Worm (Caenorhabditis elegans) whole organism, L4/young adult: ENCODE results near the gene tdp-1.

Experiments
- W03F9.2 ChIP-seq: fragments of 150-350 bp; optimal IDR thresholded peaks from 2 replicates; lab custom pipeline; 2014; ENCODE audit warnings: missing biosample characterization, missing genetic modification characterization
- dao-5 ChIP-seq: sonication (generic microtip); optimal IDR thresholded peaks from 2 replicates; lab custom pipeline; 2016; ENCODE audit warnings: missing genotype, missing genetic modification characterization, moderate library complexity, missing compliant biosample characterization
- him-1 ChIP-seq: sonication (generic microtip); optimal IDR thresholded peaks from 2 replicates; lab custom pipeline; 2016; ENCODE audit warnings: missing genotype, missing genetic modification reagents, missing genetic modification characterization, missing compliant biosample characterization

tdp-1 gene

DNA sequence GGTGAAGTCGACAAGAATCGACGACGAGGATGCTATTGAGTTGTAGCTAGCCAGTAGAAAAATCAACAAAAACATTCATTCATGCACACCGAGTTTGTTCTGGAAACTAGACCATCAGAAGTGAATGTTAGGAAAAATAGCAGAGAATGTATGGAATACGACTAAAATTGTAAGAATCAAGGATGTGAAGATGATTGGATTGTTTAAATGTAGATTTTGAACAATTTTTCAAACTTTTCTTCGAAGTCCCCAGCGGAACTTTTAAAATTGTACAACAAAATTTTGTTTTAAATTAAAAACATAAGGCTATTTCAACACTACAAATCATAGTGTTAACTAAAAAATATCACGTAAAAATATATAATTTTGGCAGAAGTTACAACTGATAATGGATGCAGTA lies 14.9 kb upstream of the tdp-1 start, which contains the start of gene C18E9.7:
TSS of gene C18E9.7 (minus strand) at position 101 of the 400 bp plus-strand sequence.
- TF ChIP-seq dao-5 (tag; lab: Kevin White, UChicago): no peak
- no peak for TF ChIP-seq W03F9.2 (tag; lab: Kevin White, UChicago)
- no peak for TF ChIP-seq him-1 (tag; lab: Kevin White, UChicago)

DNA sequence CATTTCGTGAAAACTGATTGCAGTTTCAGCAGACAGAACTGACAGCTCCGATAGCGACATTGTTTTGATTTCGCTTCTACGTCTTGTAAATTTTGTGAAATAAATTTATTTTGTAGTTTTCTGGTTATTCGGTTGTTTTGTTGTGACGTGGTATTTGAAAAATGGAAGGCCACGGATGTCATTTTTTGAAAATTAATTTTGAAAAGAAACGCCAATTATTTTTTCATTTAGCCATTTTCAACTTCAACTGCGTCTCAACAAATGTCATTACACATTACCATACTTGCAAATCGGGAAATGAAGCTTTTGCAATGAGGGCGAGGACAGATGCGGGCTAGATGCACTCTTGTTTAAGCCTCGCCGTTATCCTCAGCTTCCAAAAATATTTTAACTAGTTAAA lies 9.7 kb upstream of the tdp-1 start, which contains the start of gene C18E9.8:
TSS of gene C18E9.8 (minus strand) at position 101 of the 400 bp plus-strand sequence.
- TF ChIP-seq dao-5 (tag; lab: Kevin White, UChicago) (no peak), W03F9.2 (tag; lab: Kevin White, UChicago) (no peak), him-1 (tag; lab: Kevin White, UChicago) (no peak)

DNA sequence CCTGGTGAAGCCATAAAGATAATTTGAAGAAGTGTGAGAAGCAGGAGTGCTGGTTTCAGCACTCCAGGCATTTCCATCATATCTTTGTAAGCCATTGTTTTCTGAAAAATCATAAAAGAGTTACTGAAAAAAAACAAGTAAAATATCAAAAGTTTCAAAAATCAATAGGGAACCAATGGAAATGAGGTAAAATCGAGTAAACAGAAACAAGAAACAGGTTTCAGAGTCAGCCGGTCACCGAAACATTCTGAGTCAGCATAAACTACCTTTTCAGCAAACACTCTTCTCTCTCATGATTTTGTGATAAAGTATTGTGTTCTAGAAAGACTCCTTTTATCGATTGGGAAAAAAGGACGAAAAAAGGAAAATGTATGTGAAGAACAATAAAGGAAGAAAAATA lies 8.2 kb upstream of the tdp-1 start, which contains the start of gene C18E9.9:
TSS of gene C18E9.9 (minus strand) at position 101 of the 400 bp plus-strand sequence.
- TF ChIP-seq him-1 (tag; lab: Kevin White, UChicago): no peak
- TF ChIP-seq dao-5 (tag; lab: Kevin White, UChicago): no peak
- no peak for TF ChIP-seq W03F9.2 (tag; lab: Kevin White, UChicago)

DNA sequence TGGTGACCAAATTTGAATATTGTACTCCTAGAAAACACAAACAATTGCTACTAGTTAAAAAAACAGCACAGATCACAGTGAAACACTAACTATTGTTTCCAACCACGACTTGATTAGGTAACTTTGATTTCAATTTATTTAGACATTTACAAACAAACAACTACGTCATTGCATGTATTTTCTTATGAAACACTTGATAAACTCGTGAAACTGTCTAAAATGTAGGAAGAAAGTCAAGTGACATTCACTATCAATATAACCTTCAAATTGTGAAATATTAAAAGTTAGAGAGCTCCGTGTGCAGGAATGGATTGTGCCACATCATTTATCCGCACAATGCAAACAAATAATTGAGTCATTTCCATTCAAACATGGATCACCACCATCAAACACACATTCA lies 7.4 kb upstream of the tdp-1 start:
- no peak for TF ChIP-seq W03F9.2 (tag; lab: Kevin White, UChicago)
- no peak for TF ChIP-seq dao-5 (tag; lab: Kevin White, UChicago)
- no peak for TF ChIP-seq him-1 (tag; lab: Kevin White, UChicago)

DNA sequence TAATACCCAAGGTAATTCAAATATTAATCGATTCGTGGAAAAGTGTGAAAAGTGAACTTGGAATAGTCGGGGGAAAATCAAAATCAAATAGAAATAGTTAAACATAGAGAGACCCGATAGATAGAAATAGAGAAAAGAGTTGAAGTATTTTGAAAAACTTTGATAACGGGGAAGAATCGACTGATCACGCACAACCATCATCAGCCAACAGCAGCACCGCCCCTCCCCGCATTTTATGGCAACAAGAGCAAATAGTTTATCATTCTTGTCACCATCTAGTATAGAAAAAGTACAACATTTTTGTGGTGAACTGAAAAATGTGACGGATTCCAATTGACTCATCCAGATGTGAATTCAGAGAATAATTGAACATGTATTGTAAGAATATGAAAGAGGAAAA lies 6.0 kb upstream of the tdp-1 start:
- TF ChIP-seq dao-5 (tag; lab: Kevin White, UChicago) (no peak), him-1 (tag; lab: Kevin White, UChicago) (no peak), W03F9.2 (tag; lab: Kevin White, UChicago) (no peak)

DNA sequence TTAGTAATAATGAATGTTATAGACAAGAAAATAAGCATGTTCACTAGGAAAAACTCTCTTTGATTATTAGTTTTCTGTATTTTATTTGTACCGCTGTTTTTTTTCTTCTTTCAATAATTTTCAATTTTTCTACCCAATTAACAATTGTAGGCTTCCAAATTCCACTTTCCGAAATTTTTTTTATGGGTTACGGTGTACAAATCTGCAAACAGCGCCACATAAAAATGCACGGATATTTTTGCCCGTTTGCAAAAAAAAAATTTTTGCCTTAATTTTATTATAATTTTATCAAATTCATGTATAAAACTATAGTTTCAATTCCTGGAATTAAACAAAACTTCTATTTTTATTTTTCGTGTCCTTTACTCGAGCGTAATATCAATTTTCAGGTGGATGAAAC lies 4.8 kb upstream of the tdp-1 start, which contains the start of gene ooc-5:
TSS of gene ooc-5 (plus strand) at position 381 of the 400 bp plus-strand sequence.
- no peak for TF ChIP-seq him-1 (tag; lab: Kevin White, UChicago)
- no peak for TF ChIP-seq dao-5 (tag; lab: Kevin White, UChicago)

DNA sequence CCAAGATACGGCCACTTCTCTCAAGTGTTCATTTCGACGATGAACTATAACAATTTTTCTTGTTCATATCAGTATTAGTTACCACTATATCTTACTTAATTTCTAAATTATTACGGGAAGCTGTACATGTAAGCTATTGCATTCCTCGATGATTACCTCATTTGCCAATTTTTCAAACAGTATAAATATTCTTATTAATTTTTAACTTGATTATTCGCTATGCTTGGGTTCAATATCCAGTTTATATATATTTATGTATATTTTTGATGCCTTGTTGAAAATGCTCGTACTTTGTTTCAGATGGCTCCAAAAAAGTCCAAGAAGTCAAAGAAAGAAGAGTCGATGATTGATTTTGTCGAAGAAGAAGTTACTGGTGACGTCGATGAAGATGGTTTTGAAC lies 3.3 kb upstream of the tdp-1 start, which contains the start of gene F44G4.1:
TSS of gene F44G4.1 (plus strand) at position 301 of the 400 bp plus-strand sequence.
- TF ChIP-seq W03F9.2 (tag; lab: Kevin White, UChicago): no peak
- no peak for TF ChIP-seq dao-5 (tag; lab: Kevin White, UChicago)
- no peak for TF ChIP-seq him-1 (tag; lab: Kevin White, UChicago)

DNA sequence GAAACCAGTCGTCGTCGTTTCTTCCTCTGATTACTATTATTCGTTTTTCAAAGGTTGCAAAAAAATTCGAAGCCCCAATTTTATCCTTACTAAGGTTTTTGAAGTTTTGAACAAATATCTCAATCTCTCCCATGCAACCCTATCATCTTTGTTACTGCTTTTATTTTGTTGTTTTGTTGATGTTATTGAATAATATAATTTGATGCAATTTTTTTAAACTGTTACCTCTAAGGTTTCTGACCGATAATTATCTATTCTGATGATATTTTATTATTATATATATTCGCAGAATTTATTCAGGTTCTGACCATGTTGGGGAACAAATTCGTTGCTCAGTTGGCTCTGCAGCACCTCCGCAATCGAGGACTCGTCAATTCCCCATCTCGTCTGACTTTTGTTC lies 1.6 kb upstream of the tdp-1 start, which contains the start of gene ndub-2:
TSS of gene ndub-2 (plus strand) at position 301 of the 400 bp plus-strand sequence.
- TF ChIP-seq him-1 (tag; lab: Kevin White, UChicago): no peak
- no peak for TF ChIP-seq W03F9.2 (tag; lab: Kevin White, UChicago)
- no peak for TF ChIP-seq dao-5 (tag; lab: Kevin White, UChicago)

DNA sequence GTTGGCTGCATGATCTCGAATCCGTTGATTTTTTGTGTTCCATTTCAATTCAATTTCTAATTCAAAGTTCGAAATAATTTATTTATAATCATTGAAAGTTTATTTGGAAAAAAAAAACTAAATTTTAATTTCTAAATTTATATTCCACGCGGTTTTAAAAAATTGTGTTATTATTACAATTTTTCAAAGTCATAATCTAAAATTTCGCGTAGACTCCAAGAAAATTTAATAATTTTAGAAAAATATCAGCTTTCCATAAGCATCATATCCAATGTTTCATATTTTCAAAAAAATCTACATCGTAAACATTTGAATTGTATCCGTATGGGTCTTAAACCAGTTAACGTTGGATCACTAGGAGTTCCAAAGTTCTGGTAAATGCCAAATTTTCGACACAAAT lies 2.7 kb downstream of the tdp-1 start, which contains the start of gene F44G4.5:
TSS of gene F44G4.5 (minus strand) at position 101 of the 400 bp plus-strand sequence.
- TF ChIP-seq W03F9.2 (tag; lab: Kevin White, UChicago) (no peak), him-1 (tag; lab: Kevin White, UChicago) (no peak), dao-5 (tag; lab: Kevin White, UChicago) (no peak)

DNA sequence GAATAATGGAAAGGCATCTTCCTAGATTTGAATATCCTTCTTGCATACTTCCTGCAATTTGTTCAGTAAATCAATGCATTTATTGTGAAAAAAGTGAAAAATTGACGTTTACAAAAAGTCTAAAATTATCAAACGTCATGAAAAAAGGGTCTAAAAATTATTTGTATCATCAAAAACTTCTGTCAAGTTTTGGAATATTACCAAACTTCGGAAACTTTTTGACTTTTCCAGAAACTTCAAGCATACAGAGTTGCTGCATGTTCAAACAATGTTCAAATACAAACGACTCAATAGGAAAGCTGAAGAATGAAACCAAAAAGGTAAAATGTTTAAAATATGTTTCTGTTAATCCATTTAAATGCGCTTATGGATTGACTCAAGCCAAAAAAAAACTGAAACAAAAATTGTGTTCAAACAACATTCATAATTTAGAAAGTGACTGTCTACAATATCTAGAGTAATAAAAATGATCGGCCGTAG lies 4.2 kb downstream of the tdp-1 start, which contains the start of gene F44G4.6:
TSS of gene F44G4.6 (minus strand) at position 51 of the 480 bp plus-strand sequence.
- TF ChIP-seq him-1 (tag; lab: Kevin White, UChicago) (no peak), dao-5 (tag; lab: Kevin White, UChicago) (no peak), W03F9.2 (tag; lab: Kevin White, UChicago) (no peak)

DNA sequence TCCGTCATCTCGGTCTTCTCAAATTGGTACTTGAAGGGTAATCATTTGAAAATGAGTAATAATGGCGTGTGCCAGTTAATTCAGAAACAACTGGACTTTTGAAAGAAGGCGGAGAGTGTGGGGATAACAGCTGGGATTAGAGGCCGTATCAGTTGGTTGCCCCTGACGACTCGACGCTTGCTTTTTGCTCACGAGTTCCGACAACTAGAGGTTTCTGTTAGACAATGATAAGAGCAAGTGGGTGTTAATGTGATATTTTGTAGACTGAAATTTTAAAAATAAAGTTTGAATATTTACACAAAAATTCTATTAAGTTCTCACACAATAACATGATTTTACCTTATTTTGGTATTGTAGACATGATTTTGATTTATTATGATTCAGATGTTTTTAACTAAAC lies 7.4 kb downstream of the tdp-1 start, which contains the start of gene F44G4.7:
TSS of gene F44G4.7 (minus strand) at position 101 of the 400 bp plus-strand sequence.
- no peak for TF ChIP-seq him-1 (tag; lab: Kevin White, UChicago)
- no peak for TF ChIP-seq dao-5 (tag; lab: Kevin White, UChicago)
- TF ChIP-seq W03F9.2 (tag; lab: Kevin White, UChicago): no peak

DNA sequence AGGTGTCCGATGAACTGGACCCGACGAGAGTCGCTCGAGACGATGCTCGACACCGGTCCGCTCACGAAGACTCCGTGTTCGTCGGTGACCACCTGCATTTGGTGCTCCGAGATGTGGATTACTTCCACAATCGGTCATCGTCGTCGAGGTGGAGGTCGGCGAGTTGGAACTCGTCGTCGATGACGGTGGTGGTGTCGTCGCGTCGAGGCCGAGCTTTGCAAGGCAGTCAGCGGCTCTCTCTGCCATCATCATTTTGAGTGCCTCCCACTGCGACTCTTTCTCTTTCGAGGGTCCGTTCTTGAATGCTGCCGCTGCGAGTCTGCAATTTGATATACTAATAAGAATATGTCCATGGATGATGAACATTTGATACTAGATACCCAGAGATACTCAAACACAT lies 10.1 kb downstream of the tdp-1 start:
- TF ChIP-seq W03F9.2 (tag; lab: Kevin White, UChicago) (no peak), dao-5 (tag; lab: Kevin White, UChicago) (no peak), him-1 (tag; lab: Kevin White, UChicago) (no peak)

DNA sequence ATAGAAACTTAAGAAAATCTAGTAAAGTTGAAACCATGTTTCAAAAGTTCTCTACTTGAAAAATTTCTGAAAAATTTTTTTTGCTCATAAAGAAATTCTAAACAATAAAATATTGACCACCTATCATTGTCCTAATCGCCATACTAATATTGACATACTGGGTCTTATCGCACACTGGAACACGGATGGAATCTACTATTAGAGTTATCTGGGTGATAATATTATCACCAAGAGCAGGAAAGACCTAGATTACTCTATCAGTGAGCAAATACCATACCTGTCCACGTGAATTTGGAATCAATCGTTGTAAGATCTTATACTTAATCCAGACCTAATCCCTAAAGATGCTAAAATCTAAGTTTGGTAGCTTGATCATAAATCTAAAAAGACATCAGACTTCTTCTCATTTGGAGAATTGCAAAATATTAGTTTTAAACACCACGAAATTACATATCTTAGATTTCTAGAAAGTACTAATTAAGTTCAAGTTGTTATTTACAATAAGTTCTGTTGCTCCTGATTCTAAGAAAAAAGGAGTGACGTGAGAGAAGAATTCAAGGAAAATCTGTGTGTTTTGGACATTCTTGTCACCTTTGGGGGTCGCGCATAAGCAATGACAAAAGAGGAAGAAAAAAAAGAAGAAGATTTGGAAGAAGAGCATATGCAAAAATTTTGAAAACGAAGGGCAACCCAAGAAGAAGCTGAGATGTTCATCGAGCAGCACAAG lies 12.5 kb downstream of the tdp-1 start:
- TF ChIP-seq dao-5 (tag; lab: Kevin White, UChicago) (no peak), him-1 (tag; lab: Kevin White, UChicago) (no peak), W03F9.2 (tag; lab: Kevin White, UChicago) (no peak)
